Fruit fly (Drosophila melanogaster) whole organism, embryonic: ENCODE measurements around the gene Ir87a.

Experiments
- Asciz ChIP-seq: fragments of 200-800 bp; sonication (Bioruptor generic); optimal IDR thresholded peaks from 2 replicates; lab custom pipeline; 2017; ENCODE audit warnings: missing biosample characterization, mild to moderate bottlenecking, missing genetic modification characterization, missing genetic modification reagents
- Awh ChIP-seq: fragments of 200-800 bp; sonication (Bioruptor generic); IDR thresholded peaks from 2 replicates; pipeline ENCODE4, ENCODE4 v1.3.6; 2022; ENCODE audit warnings: missing biosample characterization, missing genetic modification characterization
- BEAF-32 ChIP-seq: fragments of 200-800 bp; sonication (Bioruptor generic); optimal IDR thresholded peaks from 3 replicates; lab custom pipeline; 2017; ENCODE audit warnings: missing biosample characterization, missing genetic modification characterization, mild to moderate bottlenecking, moderate library complexity, missing genetic modification reagents
- CG10267 ChIP-seq: fragments of 200-800 bp; sonication (Bioruptor generic); optimal IDR thresholded peaks from 2 replicates; lab custom pipeline; 2018; ENCODE audit warnings: missing biosample characterization, mild to moderate bottlenecking, missing genetic modification characterization, moderate library complexity
- CG10431 ChIP-seq: fragments of 200-800 bp; sonication (Bioruptor generic); optimal IDR thresholded peaks from 3 replicates; lab custom pipeline; 2018; ENCODE audit warnings: missing biosample characterization, mild to moderate bottlenecking, missing genetic modification characterization
- CG11093 ChIP-seq: fragments of 200-800 bp; sonication (Bioruptor generic); IDR thresholded peaks from 3 replicates; pipeline ENCODE4 v1.3.6; 2022; ENCODE audit warnings: missing biosample characterization, missing genetic modification characterization
- CG11398 ChIP-seq: fragments of 200-800 bp; sonication (Bioruptor generic); optimal IDR thresholded peaks from 2 replicates; lab custom pipeline; 2016; ENCODE audit warnings: missing biosample characterization, missing genetic modification characterization
- CG11456 ChIP-seq: fragments of 200-800 bp; sonication (Bioruptor generic); IDR thresholded peaks from 3 replicates; pipeline ENCODE4 v1.3.6; 2022; ENCODE audit warnings: missing biosample characterization, missing genetic modification characterization
- CG11560 ChIP-seq: fragments of 200-800 bp; sonication (Bioruptor generic); IDR thresholded peaks from 3 replicates; pipeline ENCODE4 v1.3.6; 2022; ENCODE audit warnings: missing biosample characterization, missing genetic modification characterization
- CG12219 ChIP-seq: fragments of 200-800 bp; sonication (Bioruptor generic); optimal IDR thresholded peaks from 3 replicates; lab custom pipeline; 2018; ENCODE audit warnings: missing biosample characterization, mild to moderate bottlenecking, missing genetic modification characterization
- CG12769 ChIP-seq: fragments of 200-800 bp; sonication (Bioruptor generic); optimal IDR thresholded peaks from 2 replicates; lab custom pipeline; 2019; ENCODE audit warnings: missing biosample characterization, mild to moderate bottlenecking, missing genetic modification characterization, moderate library complexity
- CG13123 ChIP-seq: fragments of 200-800 bp; sonication (Bioruptor generic); optimal IDR thresholded peaks from 2 replicates; lab custom pipeline; 2016; ENCODE audit warnings: missing biosample characterization, missing genetic modification characterization
- CG13894 ChIP-seq: fragments of 200-800 bp; sonication (Bioruptor generic); optimal IDR thresholded peaks from 3 replicates; lab custom pipeline; 2018; ENCODE audit warnings: missing biosample characterization, mild to moderate bottlenecking, missing genetic modification characterization, moderate library complexity
- CG16815 ChIP-seq: fragments of 200-800 bp; sonication (Bioruptor generic); optimal IDR thresholded peaks from 3 replicates; lab custom pipeline; 2017; ENCODE audit warnings: missing biosample characterization, mild to moderate bottlenecking, missing genetic modification characterization
- CG1832 ChIP-seq: fragments of 200-800 bp; sonication (Bioruptor generic); optimal IDR thresholded peaks from 2 replicates; lab custom pipeline; 2017; ENCODE audit warnings: missing biosample characterization, mild to moderate bottlenecking, missing genetic modification characterization, inconsistent platforms
- CG2120 ChIP-seq: fragments of 200-800 bp; sonication (Bioruptor generic); optimal IDR thresholded peaks from 3 replicates; lab custom pipeline; 2016; ENCODE audit warnings: missing biosample characterization, missing genetic modification characterization
- CG2199 ChIP-seq: fragments of 200-800 bp; sonication (Bioruptor generic); IDR thresholded peaks from 3 replicates; pipeline ENCODE4 v1.3.6; 2022; ENCODE audit warnings: missing biosample characterization, missing genetic modification characterization
- CG31388 ChIP-seq: fragments of 200-800 bp; sonication (Bioruptor generic); optimal IDR thresholded peaks from 2 replicates; lab custom pipeline; 2016; ENCODE audit warnings: missing biosample characterization, missing genetic modification characterization
- CG31441 ChIP-seq: fragments of 200-800 bp; sonication (Bioruptor generic); IDR thresholded peaks from 2 replicates; pipeline ENCODE4 v1.3.6; 2022; ENCODE audit warnings: missing biosample characterization, missing genetic modification characterization
- CG33557 ChIP-seq: fragments of 200-800 bp; sonication (Bioruptor generic); optimal IDR thresholded peaks from 2 replicates; lab custom pipeline; 2019; ENCODE audit warnings: missing biosample characterization, mild to moderate bottlenecking, missing genetic modification characterization, moderate library complexity
- CG3407 ChIP-seq: fragments of 200-800 bp; sonication (Bioruptor generic); optimal IDR thresholded peaks from 2 replicates; lab custom pipeline; 2018; ENCODE audit warnings: missing biosample characterization, mild to moderate bottlenecking, missing genetic modification characterization
- CG4820 ChIP-seq: fragments of 200-800 bp; sonication (Bioruptor generic); optimal IDR thresholded peaks from 3 replicates; lab custom pipeline; 2016; ENCODE audit warnings: missing biosample characterization, missing genetic modification characterization
- CG6683 ChIP-seq: fragments of 200-800 bp; sonication (Bioruptor generic); optimal IDR thresholded peaks from 2 replicates; lab custom pipeline; 2017; ENCODE audit warnings: missing biosample characterization, mild to moderate bottlenecking, missing genetic modification characterization, missing genetic modification reagents
- CG8924 ChIP-seq: fragments of 200-800 bp; optimal IDR thresholded peaks from 3 replicates; lab custom pipeline; 2019; ENCODE audit warnings: missing biosample characterization, mild to moderate bottlenecking, missing genetic modification characterization, moderate library complexity
- CkIIα-i1 ChIP-seq: fragments of 200-800 bp; sonication (Bioruptor generic); IDR thresholded peaks from 2 replicates; pipeline ENCODE4 v1.3.6; 2022; ENCODE audit warnings: missing biosample characterization, missing genetic modification characterization
- Fer2 ChIP-seq: fragments of 200-800 bp; sonication (Bioruptor generic); optimal IDR thresholded peaks from 2 replicates; lab custom pipeline; 2018; ENCODE audit warnings: missing biosample characterization, mild to moderate bottlenecking, missing genetic modification characterization, moderate library complexity
- Hmx ChIP-seq: fragments of 200-800 bp; sonication (Bioruptor generic); optimal IDR thresholded peaks from 2 replicates; lab custom pipeline; 2016; ENCODE audit warnings: missing biosample characterization, missing genetic modification characterization
- Hr78 ChIP-seq, 2 experiments: fragments of 200-800 bp in 1 of 2; fragments of >200 bp in 1 of 2; sonication (Bioruptor generic) in 1 of 2; optimal IDR thresholded peaks; 2 replicates each; lab custom pipeline; 2017 to 2019; ENCODE audit warnings: missing biosample characterization in 2 of 2, missing genetic modification characterization in 2 of 2, mild to moderate bottlenecking in 1 of 2, moderate library complexity in 1 of 2
- Kr ChIP-seq: fragments of 200-800 bp; sonication (Bioruptor generic); optimal IDR thresholded peaks from 2 replicates; lab custom pipeline; 2017; ENCODE audit warnings: missing biosample characterization, mild to moderate bottlenecking, missing genetic modification characterization
- Mad ChIP-seq: fragments of 200-800 bp; sonication (Bioruptor generic); optimal IDR thresholded peaks from 2 replicates; lab custom pipeline; 2016; ENCODE audit warnings: missing biosample characterization, missing genetic modification characterization
- Optix ChIP-seq: fragments of 200-800 bp; sonication (Bioruptor generic); IDR thresholded peaks from 3 replicates; pipeline ENCODE4 v1.3.6; 2022; ENCODE audit warnings: missing biosample characterization, missing genetic modification characterization
- Ravus ChIP-seq: fragments of 200-800 bp; sonication (Bioruptor generic); IDR thresholded peaks from 2 replicates; pipeline ENCODE4 v1.3.6; 2022; ENCODE audit warnings: missing biosample characterization, missing genetic modification characterization
- Rx ChIP-seq: fragments of 200-800 bp; sonication (Bioruptor generic); IDR thresholded peaks from 2 replicates; pipeline ENCODE4 v1.3.6; 2022; ENCODE audit warnings: missing biosample characterization, missing genetic modification characterization
- Scr ChIP-seq: fragments of 200-800 bp; sonication (Bioruptor generic); IDR thresholded peaks from 2 replicates; pipeline ENCODE4 v1.3.6; 2022; ENCODE audit warnings: missing biosample characterization, missing genetic modification characterization; ENCODE audit not compliant: partially characterized antibody
- Tbp ChIP-seq: fragments of >200 bp; optimal IDR thresholded peaks from 2 replicates; lab custom pipeline; 2018; ENCODE audit warnings: missing biosample characterization, missing genetic modification characterization
- abd-A ChIP-seq: fragments of 200-800 bp; sonication (Bioruptor generic); optimal IDR thresholded peaks from 3 replicates; lab custom pipeline; 2019; ENCODE audit warnings: missing biosample characterization, mild to moderate bottlenecking, missing genetic modification characterization, moderate library complexity
- bigmax ChIP-seq: fragments of 200-800 bp; sonication (Bioruptor generic); optimal IDR thresholded peaks from 2 replicates; lab custom pipeline; 2018; ENCODE audit warnings: missing biosample characterization, mild to moderate bottlenecking, missing genetic modification characterization
- cad ChIP-seq: fragments of >200 bp; optimal IDR thresholded peaks from 2 replicates; lab custom pipeline; 2017; ENCODE audit warnings: missing biosample characterization, missing genetic modification characterization
- chinmo ChIP-seq: fragments of 200-800 bp; sonication (Bioruptor generic); IDR thresholded peaks from 4 replicates; pipeline ENCODE4 v1.3.6; 2022; ENCODE audit warnings: missing biosample characterization, missing genetic modification characterization; ENCODE audit not compliant: partially characterized antibody
- chm ChIP-seq: fragments of 200-800 bp; sonication (Bioruptor generic); IDR thresholded peaks from 2 replicates; pipeline ENCODE4 v1.3.6; 2022; ENCODE audit warnings: missing biosample characterization, missing genetic modification characterization
- disco-r ChIP-seq: fragments of 200-800 bp; sonication (Bioruptor generic); optimal IDR thresholded peaks from 2 replicates; lab custom pipeline; 2016; ENCODE audit warnings: missing biosample characterization, missing genetic modification characterization
- dysf ChIP-seq: fragments of 200-800 bp; sonication (Bioruptor generic); IDR thresholded peaks from 3 replicates; pipeline ENCODE4 v1.3.6; 2022; ENCODE audit warnings: missing biosample characterization, missing genetic modification characterization
- klu ChIP-seq: fragments of 200-800 bp; sonication (Bioruptor generic); IDR thresholded peaks from 2 replicates; pipeline ENCODE4 v1.3.6; 2022; ENCODE audit warnings: missing biosample characterization, missing genetic modification characterization
- org-1 ChIP-seq: fragments of 200-800 bp; sonication (Bioruptor generic); optimal IDR thresholded peaks from 2 replicates; lab custom pipeline; 2017; ENCODE audit warnings: missing biosample characterization, missing genetic modification characterization
- pum ChIP-seq: fragments of 200-800 bp; sonication (Bioruptor generic); optimal IDR thresholded peaks from 2 replicates; lab custom pipeline; 2016; ENCODE audit warnings: missing biosample characterization, missing genetic modification characterization
- repo ChIP-seq: fragments of 200-800 bp; sonication (Bioruptor generic); optimal IDR thresholded peaks from 2 replicates; lab custom pipeline; 2016; ENCODE audit warnings: missing biosample characterization, missing genetic modification characterization
- sd ChIP-seq: fragments of 200-800 bp; sonication (Bioruptor generic); optimal IDR thresholded peaks from 3 replicates; lab custom pipeline; 2018; ENCODE audit warnings: missing biosample characterization, mild to moderate bottlenecking, missing genetic modification characterization, moderate library complexity
- sens ChIP-seq: fragments of 200-800 bp; sonication (Bioruptor generic); peaks from one replicate; lab custom pipeline; 2016; ENCODE audit warnings: missing biosample characterization, missing genetic modification characterization
- ttk ChIP-seq: fragments of 200-800 bp; sonication (Bioruptor generic); IDR thresholded peaks from 2 replicates; pipeline ENCODE4 v2.1.2; 2022; ENCODE audit warnings: missing biosample characterization, missing genetic modification characterization
- vvl ChIP-seq: fragments of 200-800 bp; sonication (Bioruptor generic); IDR thresholded peaks from 2 replicates; pipeline ENCODE4 v1.3.6; 2022; ENCODE audit warnings: missing biosample characterization, missing genetic modification characterization
- zfh2 ChIP-seq: fragments of 200-800 bp; sonication (Bioruptor generic); optimal IDR thresholded peaks from 2 replicates; lab custom pipeline; 2016; ENCODE audit warnings: missing biosample characterization, missing genetic modification characterization

Ir87a gene

dm6 chr3R:13450338-13450737 is 30.3 kb downstream of the Ir87a start, which contains the start of gene side-IV (continued):
- TF ChIP-seq Scr (GFP tag; lab: Robert Waterston, UW) (peak; percentile 44; the same call in 1 of the 2 replicates), org-1 (GFP tag; lab: Kevin White, UChicago) (no peak), CG10431 (GFP tag; lab: Kevin White, UChicago) (peak; percentile 14), CG4820 (GFP tag; lab: Kevin White, UChicago) (no peak), CG6683 (GFP tag; lab: Kevin White, UChicago) (no peak), Kr (GFP tag; lab: Kevin White, UChicago) (no peak), CG13123 (GFP tag; lab: Kevin White, UChicago) (no peak), CG2120 (GFP tag; lab: Kevin White, UChicago) (no peak), BEAF-32 (GFP tag; lab: Kevin White, UChicago) (no peak), zfh2 (GFP tag; lab: Kevin White, UChicago) (no peak), CG31388 (GFP tag; lab: Kevin White, UChicago) (no peak), pum (GFP tag; lab: Kevin White, UChicago) (no peak), Ravus (GFP tag; lab: Robert Waterston, UW) (no peak), CkIIα-i1 (GFP tag; lab: Robert Waterston, UW) (no peak), bigmax (no peak), CG1832 (no peak)

- TF ChIP-seq CG11456 (no peak), Hmx (no peak), chinmo (GFP tag; lab: Robert Waterston, UW) (peak; percentile 83; the same call in 3 of the 4 replicates), CG31441 (GFP tag; lab: Robert Waterston, UW) (no peak), sd (peak; percentile 17), abd-A (peak; percentile 88), CG11398 (GFP tag; lab: Kevin White, UChicago) (no peak), chm (GFP tag; lab: Robert Waterston, UW) (0 out of 2 replicates have a peak, but pooled peaks have one; percentile 28), CG8924 (no peak), CG13894 (tag; lab: Kevin White, UChicago) (peak; percentile 27), klu (GFP tag; lab: Robert Waterston, UW) (no peak), Awh (GFP tag; lab: Robert Waterston, UW) (peak; percentile 73), pum (GFP tag; lab: Kevin White, UChicago) (no peak), ttk (no peak), Rx (GFP tag; lab: Robert Waterston, UW) (no peak), Optix (GFP tag; lab: Robert Waterston, UW) (no peak), vvl (GFP tag; lab: Robert Waterston, UW) (peak; percentile 88), CG12219 (no peak), CG12769 (tag; lab: Kevin White, UChicago) (peak; percentile 74), Fer2 (no peak), cad (GFP tag; lab: Kevin White, UChicago) (no peak), repo (GFP tag; lab: Kevin White, UChicago) (no peak), CG11560 (tag; lab: Robert Waterston, UW) (no peak)
These were observed 32.2 kb downstream of the Ir87a start for dm6 chr3R:13452261-13452660.

DNA sequence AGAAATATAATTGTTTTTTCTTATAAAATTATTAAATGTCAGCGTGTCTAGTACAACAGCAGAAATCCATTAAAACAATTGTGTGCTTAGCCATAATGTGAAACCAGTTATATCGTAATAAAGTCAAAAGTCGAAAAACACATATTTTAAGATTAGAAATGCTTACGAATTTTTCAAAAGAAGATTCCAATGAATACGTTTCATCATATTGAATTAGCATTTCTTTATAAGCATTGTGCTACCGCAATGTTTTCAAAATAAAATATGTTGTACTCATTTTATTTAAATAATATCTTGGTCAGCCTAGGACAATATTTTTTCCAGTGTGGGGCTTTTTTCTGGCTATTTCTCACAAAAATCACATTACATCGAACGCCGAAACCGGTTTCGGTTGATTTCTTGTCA is 32.8 kb downstream of the Ir87a start:
- TF ChIP-seq Mad (GFP tag; lab: Kevin White, UChicago) (peak; percentile 34), CG11093 (GFP tag; lab: Robert Waterston, UW) (peak; percentile 58; the same call in 1 of the 3 replicates), Hr78 (GFP tag; optimal IDR thresholded peaks at IDR 0.05; lab: Kevin White, UChicago) (peak in 1 of 2 experiments; percentile 56), CG16815 (GFP tag; lab: Kevin White, UChicago) (peak; percentile 69), Tbp (GFP tag; lab: Kevin White, UChicago) (no peak), CG33557 (GFP tag; lab: Kevin White, UChicago) (peak; percentile 52), sens (GFP tag; lab: Kevin White, UChicago) (peak; percentile 94), disco-r (peak; percentile 52), CG3407 (peak; percentile 58), CG2199 (GFP tag; lab: Robert Waterston, UW) (no peak), Asciz (GFP tag; lab: Kevin White, UChicago) (peak; percentile 70), dysf (GFP tag; lab: Robert Waterston, UW) (peak; percentile 78; the same call in 2 of the 3 replicates), CG10267 (tag; lab: Kevin White, UChicago) (peak; percentile 79)
